Fruit fly (Drosophila melanogaster) whole organism, embryonic: Measurements from ENCODE around the gene CG3841.
A peak's percentile ranks its signal among the peaks of the same experiment; 100 is the strongest.

ENCODE experiments used
- Atf3 ChIP-seq: fragments of 200-800 bp; sonication (Bioruptor generic); optimal IDR thresholded peaks from 3 replicates; lab custom pipeline; 2016; ENCODE audit warnings: missing biosample characterization, missing genetic modification characterization
- Bdp1 ChIP-seq: fragments of 200-800 bp; sonication (Bioruptor generic); optimal IDR thresholded peaks from 3 replicates; lab custom pipeline; 2016; ENCODE audit warnings: missing biosample characterization, missing genetic modification characterization
- Blimp-1 ChIP-seq: fragments of 200-800 bp; sonication (Bioruptor generic); optimal IDR thresholded peaks from 3 replicates; lab custom pipeline; 2018; ENCODE audit warnings: missing biosample characterization, missing genetic modification characterization, mild to moderate bottlenecking, moderate library complexity, missing genetic modification reagents
- CG10431 ChIP-seq: fragments of 200-800 bp; sonication (Bioruptor generic); optimal IDR thresholded peaks from 3 replicates; lab custom pipeline; 2018; ENCODE audit warnings: missing biosample characterization, mild to moderate bottlenecking, missing genetic modification characterization
- CG10979 ChIP-seq: fragments of 200-800 bp; sonication (Bioruptor generic); optimal IDR thresholded peaks from 2 replicates; lab custom pipeline; 2018; ENCODE audit warnings: missing biosample characterization, mild to moderate bottlenecking, missing genetic modification characterization, moderate library complexity
- CG12219 ChIP-seq: fragments of 200-800 bp; sonication (Bioruptor generic); optimal IDR thresholded peaks from 3 replicates; lab custom pipeline; 2018; ENCODE audit warnings: missing biosample characterization, mild to moderate bottlenecking, missing genetic modification characterization
- CG13123 ChIP-seq: fragments of 200-800 bp; sonication (Bioruptor generic); optimal IDR thresholded peaks from 2 replicates; lab custom pipeline; 2016; ENCODE audit warnings: missing biosample characterization, missing genetic modification characterization
- CG15479 ChIP-seq: fragments of 200-800 bp; sonication (Bioruptor generic); optimal IDR thresholded peaks from 3 replicates; lab custom pipeline; 2019; ENCODE audit warnings: missing biosample characterization, mild to moderate bottlenecking, missing genetic modification characterization, moderate library complexity
- CG1647 ChIP-seq: fragments of 200-800 bp; sonication (Bioruptor generic); optimal IDR thresholded peaks from 3 replicates; lab custom pipeline; 2016; ENCODE audit warnings: missing biosample characterization, missing genetic modification characterization
- CG16863 ChIP-seq: fragments of 200-800 bp; sonication (Bioruptor generic); optimal IDR thresholded peaks from 3 replicates; lab custom pipeline; 2016; ENCODE audit warnings: missing biosample characterization, missing genetic modification characterization
- CG18011 ChIP-seq: fragments of 200-800 bp; sonication (Bioruptor generic); optimal IDR thresholded peaks from 2 replicates; lab custom pipeline; 2017; ENCODE audit warnings: missing biosample characterization, missing genetic modification characterization, mild to moderate bottlenecking, moderate library complexity, missing genotype
- CG18262 ChIP-seq: fragments of 200-800 bp; optimal IDR thresholded peaks from 3 replicates; lab custom pipeline; 2019; ENCODE audit warnings: missing biosample characterization, mild to moderate bottlenecking, missing genetic modification characterization, moderate library complexity
- CG30403 ChIP-seq: fragments of 200-800 bp; sonication (Bioruptor generic); optimal IDR thresholded peaks from 3 replicates; lab custom pipeline; 2016; ENCODE audit warnings: missing biosample characterization, missing genetic modification characterization
- CG31441 ChIP-seq: fragments of 200-800 bp; sonication (Bioruptor generic); IDR thresholded peaks from 2 replicates; pipeline ENCODE4 v1.3.6; 2022; ENCODE audit warnings: missing biosample characterization, missing genetic modification characterization
- CG33557 ChIP-seq: fragments of 200-800 bp; sonication (Bioruptor generic); optimal IDR thresholded peaks from 2 replicates; lab custom pipeline; 2019; ENCODE audit warnings: missing biosample characterization, mild to moderate bottlenecking, missing genetic modification characterization, moderate library complexity
- CG6254 ChIP-seq: fragments of 200-800 bp; sonication (Bioruptor generic); optimal IDR thresholded peaks from 3 replicates; lab custom pipeline; 2017; ENCODE audit warnings: mild to moderate bottlenecking, missing biosample characterization, missing genetic modification reagents, missing genetic modification characterization
- CG6272 ChIP-seq: fragments of 200-800 bp; sonication (Bioruptor generic); IDR thresholded peaks from 2 replicates; pipeline ENCODE4 v1.3.6; 2022; ENCODE audit warnings: missing biosample characterization, missing genetic modification characterization
- CG6791 ChIP-seq: fragments of 200-800 bp; sonication (Bioruptor generic); IDR thresholded peaks from 3 replicates; pipeline ENCODE4 v1.3.6; 2022; ENCODE audit warnings: missing biosample characterization, missing genetic modification characterization; ENCODE audit not compliant: partially characterized antibody
- CG6813 ChIP-seq: fragments of 200-800 bp; sonication (Bioruptor generic); optimal IDR thresholded peaks from 2 replicates; lab custom pipeline; 2017; ENCODE audit warnings: missing biosample characterization, missing genetic modification characterization, mild to moderate bottlenecking, moderate library complexity, missing genetic modification reagents
- CG7987 ChIP-seq: fragments of 200-800 bp; sonication (Bioruptor generic); optimal IDR thresholded peaks from 2 replicates; lab custom pipeline; 2018; ENCODE audit warnings: missing biosample characterization, mild to moderate bottlenecking, missing genetic modification characterization, moderate library complexity
- CG8765 ChIP-seq: fragments of 200-800 bp; sonication (Bioruptor generic); IDR thresholded peaks from 2 replicates; pipeline ENCODE4 v1.3.6; 2022; ENCODE audit warnings: missing biosample characterization, missing genetic modification characterization
- Deaf1 ChIP-seq: fragments of 200-800 bp; optimal IDR thresholded peaks from 3 replicates; lab custom pipeline; 2019; ENCODE audit warnings: missing biosample characterization, mild to moderate bottlenecking, missing genetic modification characterization, moderate library complexity
- Fer1 ChIP-seq: fragments of 200-800 bp; sonication (Bioruptor generic); optimal IDR thresholded peaks from 2 replicates; lab custom pipeline; 2017; ENCODE audit warnings: missing biosample characterization, mild to moderate bottlenecking, missing genetic modification characterization
- H15 ChIP-seq: fragments of 200-800 bp; sonication (Bioruptor generic); IDR thresholded peaks from 3 replicates; pipeline ENCODE4 v1.3.6; 2022; ENCODE audit warnings: missing biosample characterization, missing genetic modification characterization
- HLHmδ ChIP-seq: fragments of 200-800 bp; sonication (Bioruptor generic); optimal IDR thresholded peaks from 2 replicates; lab custom pipeline; 2018; ENCODE audit warnings: missing biosample characterization, mild to moderate bottlenecking, missing genetic modification characterization, moderate library complexity
- MESR4 ChIP-seq: fragments of 200-800 bp; sonication (Bioruptor generic); optimal IDR thresholded peaks from 2 replicates; lab custom pipeline; 2018; ENCODE audit warnings: missing biosample characterization, mild to moderate bottlenecking, missing genetic modification characterization, moderate library complexity
- Ravus ChIP-seq: fragments of 200-800 bp; sonication (Bioruptor generic); IDR thresholded peaks from 2 replicates; pipeline ENCODE4 v1.3.6; 2022; ENCODE audit warnings: missing biosample characterization, missing genetic modification characterization
- Sox102F ChIP-seq: fragments of 200-800 bp; sonication (Bioruptor generic); optimal IDR thresholded peaks from 2 replicates; lab custom pipeline; 2018; ENCODE audit warnings: missing biosample characterization, mild to moderate bottlenecking, missing genetic modification characterization, moderate library complexity
- abd-A ChIP-seq: fragments of 200-800 bp; sonication (Bioruptor generic); optimal IDR thresholded peaks from 3 replicates; lab custom pipeline; 2019; ENCODE audit warnings: missing biosample characterization, mild to moderate bottlenecking, missing genetic modification characterization, moderate library complexity
- ase ChIP-seq: fragments of 200-800 bp; sonication (Bioruptor generic); IDR thresholded peaks from 3 replicates; pipeline ENCODE4 v1.3.6; 2022; ENCODE audit warnings: missing biosample characterization, missing genetic modification characterization
- bbx ChIP-seq: fragments of 200-800 bp; sonication (Bioruptor generic); IDR thresholded peaks from 2 replicates; pipeline ENCODE4 v1.3.6; 2022; ENCODE audit warnings: missing biosample characterization, missing genetic modification characterization; ENCODE audit not compliant: partially characterized antibody
- chm ChIP-seq: fragments of 200-800 bp; sonication (Bioruptor generic); IDR thresholded peaks from 2 replicates; pipeline ENCODE4 v1.3.6; 2022; ENCODE audit warnings: missing biosample characterization, missing genetic modification characterization
- danr ChIP-seq: fragments of 200-800 bp; sonication (Bioruptor generic); IDR thresholded peaks from 2 replicates; pipeline ENCODE4 v1.3.6; 2022; ENCODE audit warnings: missing biosample characterization, missing genetic modification characterization
- dimm ChIP-seq: fragments of 200-800 bp; sonication (Bioruptor generic); IDR thresholded peaks from 2 replicates; pipeline ENCODE4 v1.3.6; 2022; ENCODE audit warnings: missing biosample characterization, missing genetic modification characterization
- esg ChIP-seq: fragments of 200-800 bp; sonication (Bioruptor generic); conservative IDR thresholded peaks from 2 replicates; pipeline ENCODE4 v1.3.6; 2022; ENCODE audit warnings: missing biosample characterization, missing genetic modification characterization
- fu2 ChIP-seq: fragments of 200-800 bp; sonication (Bioruptor generic); optimal IDR thresholded peaks from 2 replicates; lab custom pipeline; 2016; ENCODE audit warnings: missing biosample characterization, missing genetic modification characterization
- inv ChIP-seq: fragments of 200-800 bp; sonication (Bioruptor generic); IDR thresholded peaks from 2 replicates; pipeline ENCODE4 v1.3.6; 2022; ENCODE audit warnings: missing biosample characterization, missing genetic modification characterization; ENCODE audit not compliant: partially characterized antibody
- lab ChIP-seq: fragments of 200-800 bp; sonication (Bioruptor generic); optimal IDR thresholded peaks from 3 replicates; lab custom pipeline; 2017; ENCODE audit warnings: missing biosample characterization, missing genetic modification characterization, mild to moderate bottlenecking, moderate library complexity, missing genetic modification reagents
- luna ChIP-seq: fragments of 200-800 bp; sonication (Bioruptor generic); optimal IDR thresholded peaks from 2 replicates; lab custom pipeline; 2016; ENCODE audit warnings: missing biosample characterization, missing genetic modification characterization
- nerfin-1 ChIP-seq: fragments of 200-800 bp; sonication (Bioruptor generic); optimal IDR thresholded peaks from 3 replicates; lab custom pipeline; 2019; ENCODE audit warnings: missing biosample characterization, mild to moderate bottlenecking, missing genetic modification characterization, moderate library complexity
- odd ChIP-seq: fragments of 200-800 bp; sonication (Bioruptor generic); optimal IDR thresholded peaks from 2 replicates; lab custom pipeline; 2017; ENCODE audit warnings: missing biosample characterization, mild to moderate bottlenecking, missing genetic modification characterization
- org-1 ChIP-seq: fragments of 200-800 bp; sonication (Bioruptor generic); optimal IDR thresholded peaks from 2 replicates; lab custom pipeline; 2017; ENCODE audit warnings: missing biosample characterization, missing genetic modification characterization
- pan ChIP-seq, 4 experiments: fragments of >200 bp in 3 of 4; fragments of 200-800 bp in 1 of 4; sonication (Bioruptor generic) in 1 of 4; optimal IDR thresholded peaks in 3 of 4; IDR thresholded peaks in 1 of 4; 2 replicates each; pipeline versions ENCODE4 v1.3.6 to Lab custom; 2017 to 2022; ENCODE audit warnings: missing biosample characterization in 2 of 4, missing genetic modification characterization in 2 of 4, mixed read lengths in 1 of 4
- sens-2 ChIP-seq: fragments of 200-800 bp; sonication (Bioruptor generic); IDR thresholded peaks from 2 replicates; pipeline ENCODE4 v1.3.6; 2022; ENCODE audit warnings: missing biosample characterization, missing genetic modification characterization
- sug ChIP-seq: fragments of 200-800 bp; optimal IDR thresholded peaks from 2 replicates; lab custom pipeline; 2019; ENCODE audit warnings: missing biosample characterization, mild to moderate bottlenecking, missing genetic modification characterization, moderate library complexity
- usp ChIP-seq: fragments of >200 bp; optimal IDR thresholded peaks from 2 replicates; lab custom pipeline; 2017; ENCODE audit warnings: missing biosample characterization, missing genetic modification characterization
- wor ChIP-seq: fragments of 200-800 bp; sonication (Bioruptor generic); IDR thresholded peaks from 2 replicates; pipeline ENCODE4 v1.3.6; 2022; ENCODE audit warnings: missing biosample characterization, missing genetic modification characterization

Gene CG3841

dm6 chr2L:9569588-9570434, 19.5 kb upstream of the CG3841 start (continued):
- peak; percentile 88 for TF ChIP-seq CG33557 (GFP tag; lab: Kevin White, UChicago)
- peak; percentile 70 for TF ChIP-seq sens-2
- peak; percentile 83 for TF ChIP-seq wor (GFP tag; lab: Robert Waterston, UW)
- TF ChIP-seq CG6813 (GFP tag; lab: Kevin White, UChicago): peak; percentile 94
- peak; percentile 91 for TF ChIP-seq CG15479
- peak; percentile 93 for TF ChIP-seq Blimp-1
- peak; percentile 85 for TF ChIP-seq esg (GFP tag; lab: Robert Waterston, UW)
- peak; percentile 73; the same call in 1 of the 2 replicates for TF ChIP-seq CG6272 (GFP tag; lab: Robert Waterston, UW)
- TF ChIP-seq CG12219: peak; percentile 89
- peak; percentile 41; the same call in 1 of the 2 replicates for TF ChIP-seq bbx (GFP tag; lab: Robert Waterston, UW)
- TF ChIP-seq CG6254 (GFP tag; lab: Kevin White, UChicago): peak; percentile 93
- peak; percentile 18 for TF ChIP-seq MESR4 (GFP tag; lab: Kevin White, UChicago)
- TF ChIP-seq nerfin-1 (tag; lab: Kevin White, UChicago): peak; percentile 90
- TF ChIP-seq org-1 (GFP tag; lab: Kevin White, UChicago): peak; percentile 97
- TF ChIP-seq Atf3 (GFP tag; lab: Kevin White, UChicago): peak; percentile 1
- TF ChIP-seq inv: peak; percentile 47
- no peak for TF ChIP-seq usp (GFP tag; lab: Kevin White, UChicago)
- peak; percentile 84 for TF ChIP-seq danr (GFP tag; lab: Robert Waterston, UW)
- TF ChIP-seq chm (GFP tag; lab: Robert Waterston, UW): peak; percentile 63
- peak; percentile 89 for TF ChIP-seq CG1647
- TF ChIP-seq CG18011: peak; percentile 79
- TF ChIP-seq CG16863: peak; percentile 83
- no peak for TF ChIP-seq pan (optimal IDR thresholded peaks at IDR 0.05; lab: Kevin White, UChicago)
- peak in 1 of 2 experiments; percentile 93 for TF ChIP-seq pan (GFP tag; optimal IDR thresholded peaks at IDR 0.05 in 1 of 2, IDR thresholded peaks at IDR 0.05 in 1 of 2)
- TF ChIP-seq CG6791 (GFP tag; lab: Robert Waterston, UW): no peak
- TF ChIP-seq CG7987 (GFP tag; lab: Kevin White, UChicago): peak; percentile 77
- TF ChIP-seq CG10431 (GFP tag; lab: Kevin White, UChicago): peak; percentile 81
- TF ChIP-seq fu2 (GFP tag; lab: Kevin White, UChicago): peak; percentile 64
- peak; percentile 98 for TF ChIP-seq CG30403 (GFP tag; lab: Kevin White, UChicago)
- peak; percentile 98 for TF ChIP-seq lab (GFP tag; lab: Kevin White, UChicago)
- TF ChIP-seq CG31441 (GFP tag; lab: Robert Waterston, UW): peak; percentile 99
- no peak for TF ChIP-seq HLHmδ (GFP tag; lab: Kevin White, UChicago)
- peak; percentile 96 for TF ChIP-seq CG10979 (tag; lab: Kevin White, UChicago)
- peak; percentile 76 for TF ChIP-seq CG8765 (GFP tag; lab: Robert Waterston, UW)
- peak; percentile 62; the same call in 1 of the 2 replicates for TF ChIP-seq dimm (GFP tag; lab: Robert Waterston, UW)
- peak; percentile 98 for TF ChIP-seq odd (GFP tag; lab: Kevin White, UChicago)
- peak; percentile 87 for TF ChIP-seq Deaf1 (tag; lab: Kevin White, UChicago)
- peak; percentile 94 for TF ChIP-seq sug (tag; lab: Kevin White, UChicago)
- peak; percentile 97 for TF ChIP-seq Fer1 (GFP tag; lab: Kevin White, UChicago)
- peak; percentile 84 for TF ChIP-seq CG13123 (GFP tag; lab: Kevin White, UChicago)
- peak; percentile 86 for TF ChIP-seq ase (GFP tag; lab: Robert Waterston, UW)
- peak; percentile 71 for TF ChIP-seq abd-A
- TF ChIP-seq luna (GFP tag; lab: Kevin White, UChicago): peak; percentile 58
- TF ChIP-seq CG18262 (tag; lab: Kevin White, UChicago): peak; percentile 98
- TF ChIP-seq H15: peak; percentile 82
- TF ChIP-seq Sox102F: peak; percentile 96
- peak; percentile 78 for TF ChIP-seq Bdp1 (GFP tag; lab: Kevin White, UChicago)
- peak; percentile 74 for TF ChIP-seq Ravus (GFP tag; lab: Robert Waterston, UW)
